Fruit fly (Drosophila melanogaster) whole organism, embryonic: ENCODE data around the gene CG12096.

Source experiments
- Bdp1 ChIP-seq: fragments of 200-800 bp; sonication (Bioruptor generic); optimal IDR thresholded peaks from 3 replicates; lab custom pipeline; 2016; ENCODE audit warnings: missing biosample characterization, missing genetic modification characterization
- CG10274 ChIP-seq: fragments of 200-800 bp; sonication (Bioruptor generic); optimal IDR thresholded peaks from 3 replicates; lab custom pipeline; 2017; ENCODE audit warnings: missing biosample characterization, mild to moderate bottlenecking, missing genetic modification characterization
- CG10431 ChIP-seq: fragments of 200-800 bp; sonication (Bioruptor generic); optimal IDR thresholded peaks from 3 replicates; lab custom pipeline; 2018; ENCODE audit warnings: missing biosample characterization, mild to moderate bottlenecking, missing genetic modification characterization
- CG11398 ChIP-seq: fragments of 200-800 bp; sonication (Bioruptor generic); optimal IDR thresholded peaks from 2 replicates; lab custom pipeline; 2016; ENCODE audit warnings: missing biosample characterization, missing genetic modification characterization
- CG17385 ChIP-seq: fragments of 200-800 bp; sonication (Bioruptor generic); optimal IDR thresholded peaks from 3 replicates; lab custom pipeline; 2018; ENCODE audit warnings: missing biosample characterization, mild to moderate bottlenecking, missing genetic modification characterization
- CG2116 ChIP-seq: fragments of 200-800 bp; sonication (Bioruptor generic); optimal IDR thresholded peaks from 3 replicates; lab custom pipeline; 2018; ENCODE audit warnings: missing biosample characterization, mild to moderate bottlenecking, missing genetic modification characterization
- CG34224 ChIP-seq: fragments of 200-800 bp; sonication (Bioruptor generic); IDR thresholded peaks from 3 replicates; pipeline ENCODE4 v1.3.6; 2022; ENCODE audit warnings: missing biosample characterization, missing genetic modification characterization; ENCODE audit not compliant: partially characterized antibody
- CG34422 ChIP-seq: fragments of 200-800 bp; sonication (Bioruptor generic); IDR thresholded peaks from 3 replicates; pipeline ENCODE4 v1.3.6; 2022; ENCODE audit warnings: missing biosample characterization, missing genetic modification characterization
- CG4820 ChIP-seq: fragments of 200-800 bp; sonication (Bioruptor generic); optimal IDR thresholded peaks from 3 replicates; lab custom pipeline; 2016; ENCODE audit warnings: missing biosample characterization, missing genetic modification characterization
- CG6254 ChIP-seq: fragments of 200-800 bp; sonication (Bioruptor generic); optimal IDR thresholded peaks from 3 replicates; lab custom pipeline; 2017; ENCODE audit warnings: mild to moderate bottlenecking, missing biosample characterization, missing genetic modification reagents, missing genetic modification characterization
- CG7271 ChIP-seq: fragments of 200-800 bp; sonication (Bioruptor generic); optimal IDR thresholded peaks from 2 replicates; lab custom pipeline; 2018; ENCODE audit warnings: missing biosample characterization, mild to moderate bottlenecking, missing genetic modification characterization, moderate library complexity
- CG7745 ChIP-seq: fragments of 200-800 bp; sonication (Bioruptor generic); optimal IDR thresholded peaks from 2 replicates; lab custom pipeline; 2018; ENCODE audit warnings: missing biosample characterization, mild to moderate bottlenecking, missing genetic modification characterization, moderate library complexity
- CG8359 ChIP-seq: fragments of 200-800 bp; sonication (Bioruptor generic); optimal IDR thresholded peaks from 2 replicates; lab custom pipeline; 2017; ENCODE audit warnings: missing biosample characterization, mild to moderate bottlenecking, missing genetic modification characterization, borderline replicate concordance
- Dip3 ChIP-seq: fragments of 200-800 bp; sonication (Bioruptor generic); optimal IDR thresholded peaks from 3 replicates; lab custom pipeline; 2016; ENCODE audit warnings: missing biosample characterization, missing genetic modification characterization
- Dll ChIP-seq: fragments of 200-800 bp; sonication (Bioruptor generic); IDR thresholded peaks from 4 replicates; pipeline ENCODE4 v1.3.6; 2022; ENCODE audit warnings: missing biosample characterization, missing genetic modification characterization; ENCODE audit not compliant: partially characterized antibody
- Dref ChIP-seq: fragments of 200-800 bp; sonication (Bioruptor generic); IDR thresholded peaks from 2 replicates; pipeline ENCODE4 v1.3.6; 2022; ENCODE audit warnings: missing biosample characterization, missing genetic modification characterization
- E2f1 ChIP-seq: fragments of 200-800 bp; sonication (Bioruptor generic); IDR thresholded peaks from 2 replicates; pipeline ENCODE4 v1.3.6; 2022; ENCODE audit warnings: missing biosample characterization, missing genetic modification characterization
- Eip74EF ChIP-seq, 2 experiments: fragments of 200-800 bp in 1 of 2; fragments of >200 bp in 1 of 2; sonication (Bioruptor generic) in 1 of 2; optimal IDR thresholded peaks; 2 replicates each; lab custom pipeline; 2017 to 2019; ENCODE audit warnings: missing biosample characterization in 2 of 2, missing genetic modification characterization in 2 of 2, mild to moderate bottlenecking in 1 of 2, moderate library complexity in 1 of 2
- Ets65A ChIP-seq: fragments of 200-800 bp; sonication (Bioruptor generic); peaks from one replicate; lab custom pipeline; 2016; ENCODE audit warnings: missing biosample characterization, missing genetic modification characterization
- HLH4C ChIP-seq: fragments of 200-800 bp; sonication (Bioruptor generic); IDR thresholded peaks from 3 replicates; pipeline ENCODE4 v1.3.6; 2022; ENCODE audit warnings: missing biosample characterization, missing genetic modification characterization; ENCODE audit not compliant: partially characterized antibody
- HLHmδ ChIP-seq: fragments of 200-800 bp; sonication (Bioruptor generic); optimal IDR thresholded peaks from 2 replicates; lab custom pipeline; 2018; ENCODE audit warnings: missing biosample characterization, mild to moderate bottlenecking, missing genetic modification characterization, moderate library complexity
- Mrtf ChIP-seq: fragments of 200-800 bp; sonication (Bioruptor generic); IDR thresholded peaks from 3 replicates; pipeline ENCODE4 v1.3.6; 2022; ENCODE audit warnings: missing biosample characterization, missing genetic modification characterization
- Rfx ChIP-seq: fragments of 200-800 bp; sonication (Bioruptor generic); IDR thresholded peaks from 2 replicates; pipeline ENCODE4 v1.3.6; 2022; ENCODE audit warnings: missing biosample characterization, missing genetic modification characterization
- Rx ChIP-seq: fragments of 200-800 bp; sonication (Bioruptor generic); IDR thresholded peaks from 2 replicates; pipeline ENCODE4 v1.3.6; 2022; ENCODE audit warnings: missing biosample characterization, missing genetic modification characterization
- Stat92E ChIP-seq, 3 experiments: fragments of >200 bp in 2 of 3; fragments of 200-800 bp in 1 of 3; sonication (Bioruptor generic) in 1 of 3; optimal IDR thresholded peaks; 2 replicates each; lab custom pipeline; 2017 to 2019; ENCODE audit warnings: missing biosample characterization in 3 of 3, missing genetic modification characterization in 3 of 3, mild to moderate bottlenecking in 1 of 3, moderate library complexity in 1 of 3
- Trl ChIP-seq, 3 experiments: fragments of >200 bp in 2 of 3; fragments of 200-800 bp in 1 of 3; sonication (Bioruptor generic) in 1 of 3; optimal IDR thresholded peaks; 2 replicates in 1 of 3; 3 replicates in 2 of 3; lab custom pipeline; 2016 to 2017; ENCODE audit warnings: missing biosample characterization in 1 of 3, missing genetic modification characterization in 1 of 3
- Xrp1 ChIP-seq: fragments of 200-800 bp; sonication (Bioruptor generic); IDR thresholded peaks from 2 replicates; pipeline ENCODE4 v1.3.6; 2022; ENCODE audit warnings: missing biosample characterization, missing genetic modification characterization
- ara ChIP-seq: fragments of 200-800 bp; sonication (Bioruptor generic); IDR thresholded peaks from 2 replicates; pipeline ENCODE4 v1.3.6; 2022; ENCODE audit warnings: missing biosample characterization, missing genetic modification characterization
- ato ChIP-seq: fragments of 200-800 bp; sonication (Bioruptor generic); IDR thresholded peaks from 2 replicates; pipeline ENCODE4 v1.3.6; 2022; ENCODE audit warnings: missing biosample characterization, missing genetic modification characterization; ENCODE audit not compliant: partially characterized antibody
- bab2 ChIP-seq: fragments of 200-800 bp; sonication (Bioruptor generic); optimal IDR thresholded peaks from 2 replicates; lab custom pipeline; 2016; ENCODE audit warnings: missing biosample characterization, missing genetic modification characterization
- cato ChIP-seq: fragments of 200-800 bp; sonication (Bioruptor generic); optimal IDR thresholded peaks from 2 replicates; lab custom pipeline; 2016; ENCODE audit warnings: missing biosample characterization, missing genetic modification characterization, borderline replicate concordance
- chn ChIP-seq: fragments of 200-800 bp; sonication (Bioruptor generic); optimal IDR thresholded peaks from 2 replicates; lab custom pipeline; 2016; ENCODE audit warnings: missing biosample characterization, missing genetic modification characterization
- fd64A ChIP-seq: fragments of 200-800 bp; sonication (Bioruptor generic); optimal IDR thresholded peaks from 3 replicates; lab custom pipeline; 2018; ENCODE audit warnings: missing biosample characterization, mild to moderate bottlenecking, missing genetic modification characterization
- gro ChIP-seq: fragments of 200-800 bp; sonication (Bioruptor generic); optimal IDR thresholded peaks from 2 replicates; lab custom pipeline; 2016; ENCODE audit warnings: missing biosample characterization, missing genetic modification characterization
- hbn ChIP-seq: fragments of 200-800 bp; sonication (Bioruptor generic); IDR thresholded peaks from 2 replicates; pipeline ENCODE4 v1.3.6; 2022; ENCODE audit warnings: missing biosample characterization, missing genetic modification characterization; ENCODE audit not compliant: partially characterized antibody
- insv ChIP-seq, 2 experiments: fragments of 200-800 bp; sonication (Bioruptor generic); optimal IDR thresholded peaks; 3 replicates each; lab custom pipeline; 2016 to 2018; ENCODE audit warnings: missing biosample characterization in 2 of 2, missing genetic modification characterization in 2 of 2
- luna ChIP-seq: fragments of 200-800 bp; sonication (Bioruptor generic); optimal IDR thresholded peaks from 2 replicates; lab custom pipeline; 2016; ENCODE audit warnings: missing biosample characterization, missing genetic modification characterization
- nau ChIP-seq: fragments of 200-800 bp; sonication (Bioruptor generic); optimal IDR thresholded peaks from 3 replicates; lab custom pipeline; 2017; ENCODE audit warnings: missing biosample characterization, mild to moderate bottlenecking, missing genetic modification characterization, missing genetic modification reagents
- nerfin-1 ChIP-seq: fragments of 200-800 bp; sonication (Bioruptor generic); optimal IDR thresholded peaks from 3 replicates; lab custom pipeline; 2019; ENCODE audit warnings: missing biosample characterization, mild to moderate bottlenecking, missing genetic modification characterization, moderate library complexity
- pros ChIP-seq: fragments of 200-800 bp; sonication (Bioruptor generic); optimal IDR thresholded peaks from 3 replicates; lab custom pipeline; 2019; ENCODE audit warnings: missing biosample characterization, mild to moderate bottlenecking, missing genetic modification characterization, moderate library complexity
- schlank ChIP-seq: fragments of 200-800 bp; sonication (Bioruptor generic); optimal IDR thresholded peaks from 2 replicates; lab custom pipeline; 2018; ENCODE audit warnings: missing biosample characterization, mild to moderate bottlenecking, missing genetic modification characterization
- sim ChIP-seq: fragments of 200-800 bp; sonication (Bioruptor generic); IDR thresholded peaks from 2 replicates; pipeline ENCODE4 v1.3.6; 2022; ENCODE audit warnings: missing biosample characterization, missing genetic modification characterization
- slbo ChIP-seq: fragments of 200-800 bp; sonication (Bioruptor generic); IDR thresholded peaks from 2 replicates; pipeline ENCODE4 v1.3.6; 2022; ENCODE audit warnings: missing biosample characterization, missing genetic modification characterization
- ssp ChIP-seq: fragments of 200-800 bp; sonication (Bioruptor generic); IDR thresholded peaks from 2 replicates; pipeline ENCODE4 v1.3.6; 2022; ENCODE audit warnings: missing biosample characterization, missing genetic modification characterization
- tap ChIP-seq: fragments of 200-800 bp; optimal IDR thresholded peaks from 3 replicates; lab custom pipeline; 2019; ENCODE audit warnings: missing biosample characterization, mild to moderate bottlenecking, missing genetic modification characterization, moderate library complexity
- tll ChIP-seq, 2 experiments: fragments of 200-800 bp in 1 of 2; fragments of >200 bp in 1 of 2; sonication (Bioruptor generic) in 1 of 2; optimal IDR thresholded peaks; 2 replicates each; lab custom pipeline; 2017 to 2019; ENCODE audit warnings: missing biosample characterization in 2 of 2, missing genetic modification characterization in 2 of 2, mild to moderate bottlenecking in 1 of 2, moderate library complexity in 1 of 2
- wek ChIP-seq: fragments of 200-800 bp; sonication (Bioruptor generic); optimal IDR thresholded peaks from 3 replicates; lab custom pipeline; 2018; ENCODE audit warnings: missing biosample characterization, mild to moderate bottlenecking, missing genetic modification characterization, moderate library complexity
- wor ChIP-seq: fragments of 200-800 bp; sonication (Bioruptor generic); IDR thresholded peaks from 2 replicates; pipeline ENCODE4 v1.3.6; 2022; ENCODE audit warnings: missing biosample characterization, missing genetic modification characterization
- zfh1 ChIP-seq: fragments of 200-800 bp; sonication (Bioruptor generic); IDR thresholded peaks from 3 replicates; pipeline ENCODE4 v1.3.6; 2022; ENCODE audit warnings: missing biosample characterization, missing genetic modification characterization

Gene CG12096

dm6 chrX:13112238-13112829, 47.1 kb upstream of the CG12096 start, which contains the start of gene Chpf (continued):
- TF ChIP-seq cato (GFP tag; lab: Kevin White, UChicago), result no peak
- TF ChIP-seq bab2 (GFP tag; lab: Kevin White, UChicago), result peak; percentile 5
- TF ChIP-seq Rfx (GFP tag; lab: Robert Waterston, UW), result peak; percentile 40
- no peak for TF ChIP-seq CG4820 (GFP tag; lab: Kevin White, UChicago)
- TF ChIP-seq Dip3, result no peak
- no peak for TF ChIP-seq Rx
- TF ChIP-seq E2f1 (GFP tag; lab: Robert Waterston, UW), result no peak
- no peak for TF ChIP-seq Bdp1
- TF ChIP-seq CG34422 (GFP tag; lab: Robert Waterston, UW), result peak; percentile 73; the same call in 1 of the 3 replicates
- no peak for TF ChIP-seq schlank (tag; lab: Kevin White, UChicago)
- no peak for TF ChIP-seq wor (GFP tag; lab: Robert Waterston, UW)
- TF ChIP-seq insv (GFP tag; optimal IDR thresholded peaks at IDR 0.05; lab: Kevin White, UChicago), result no peak
- no peak for TF ChIP-seq CG7271 (tag; lab: Kevin White, UChicago)
- no peak for TF ChIP-seq Stat92E (GFP tag; optimal IDR thresholded peaks at IDR 0.05; lab: Kevin White, UChicago)
- TF ChIP-seq CG11398 (GFP tag; lab: Kevin White, UChicago), result no peak
- TF ChIP-seq slbo, result peak; percentile 50; the same call in 1 of the 2 replicates
- TF ChIP-seq fd64A (GFP tag; lab: Kevin White, UChicago), result no peak
- TF ChIP-seq ara (GFP tag; lab: Robert Waterston, UW), result no peak
- peak; percentile 59 for TF ChIP-seq hbn
- TF ChIP-seq tll (GFP tag; optimal IDR thresholded peaks at IDR 0.05; lab: Kevin White, UChicago), result no peak
- no peak for TF ChIP-seq CG7745 (tag; lab: Kevin White, UChicago)
- TF ChIP-seq Dref (GFP tag; lab: Robert Waterston, UW), result peak; percentile 95
- TF ChIP-seq CG10431 (GFP tag; lab: Kevin White, UChicago), result no peak
- no peak for TF ChIP-seq nerfin-1
- TF ChIP-seq HLHmδ (GFP tag; lab: Kevin White, UChicago), result no peak
- no peak for TF ChIP-seq CG6254 (GFP tag; lab: Kevin White, UChicago)
- TF ChIP-seq zfh1 (GFP tag; lab: Robert Waterston, UW), result no peak
- no peak for TF ChIP-seq Xrp1 (GFP tag; lab: Robert Waterston, UW)
- TF ChIP-seq Mrtf (GFP tag; lab: Robert Waterston, UW), result no peak
- TF ChIP-seq tap (tag; lab: Kevin White, UChicago), result no peak
- no peak for TF ChIP-seq gro
- TF ChIP-seq sim (GFP tag; lab: Robert Waterston, UW), result no peak
- peak; percentile 50; the same call in 1 of the 3 replicates for TF ChIP-seq CG34224 (GFP tag; lab: Robert Waterston, UW)
- TF ChIP-seq CG2116, result peak; percentile 63
- TF ChIP-seq CG17385 (GFP tag; lab: Kevin White, UChicago), result peak; percentile 6
- TF ChIP-seq ato (GFP tag; lab: Robert Waterston, UW), result peak; percentile 74; the same call in 1 of the 2 replicates
- no peak for TF ChIP-seq Eip74EF (GFP tag; optimal IDR thresholded peaks at IDR 0.05; lab: Kevin White, UChicago)
- TF ChIP-seq Dll (GFP tag; lab: Robert Waterston, UW), result peak; percentile 74; the same call in 3 of the 4 replicates
- peak; percentile 86 for TF ChIP-seq HLH4C (GFP tag; lab: Robert Waterston, UW)
- no peak for TF ChIP-seq wek (GFP tag; lab: Kevin White, UChicago)
- TF ChIP-seq CG8359, result no peak
- peak in 1 of 2 experiments; percentile 10 for TF ChIP-seq Trl (optimal IDR thresholded peaks at IDR 0.05; lab: Kevin White, UChicago)
- no peak for TF ChIP-seq Trl (GFP tag; optimal IDR thresholded peaks at IDR 0.05; lab: Kevin White, UChicago)
- peak; percentile 68 for TF ChIP-seq Ets65A
- peak; percentile 83 for TF ChIP-seq ssp (GFP tag; lab: Robert Waterston, UW)
- no peak for TF ChIP-seq nau (GFP tag; lab: Kevin White, UChicago)
- no peak for TF ChIP-seq luna
- TF ChIP-seq pros (GFP tag; lab: Kevin White, UChicago), result no peak
- no peak for TF ChIP-seq CG10274 (GFP tag; lab: Kevin White, UChicago)
- TF ChIP-seq chn, result peak; percentile 30
